Fruit fly (Drosophila melanogaster) whole organism, embryonic: Measurements from ENCODE around the gene NaPi-III.

Source experiments
- Ada2b ChIP-seq: fragments of 200-800 bp; sonication (Bioruptor generic); IDR thresholded peaks from 2 replicates; pipeline ENCODE4 v1.3.6; 2022; ENCODE audit warnings: missing biosample characterization, missing genetic modification characterization
- Blimp-1 ChIP-seq: fragments of 200-800 bp; sonication (Bioruptor generic); optimal IDR thresholded peaks from 3 replicates; lab custom pipeline; 2018; ENCODE audit warnings: missing biosample characterization, missing genetic modification characterization, mild to moderate bottlenecking, moderate library complexity, missing genetic modification reagents
- BtbVII ChIP-seq: fragments of 200-800 bp; sonication (Bioruptor generic); optimal IDR thresholded peaks from 3 replicates; lab custom pipeline; 2017; ENCODE audit warnings: missing biosample characterization, mild to moderate bottlenecking, missing genetic modification characterization
- Bteb2 ChIP-seq: fragments of 200-800 bp; sonication (Bioruptor generic); optimal IDR thresholded peaks from 2 replicates; lab custom pipeline; 2016; ENCODE audit warnings: missing biosample characterization, missing genetic modification characterization
- CG11093 ChIP-seq: fragments of 200-800 bp; sonication (Bioruptor generic); IDR thresholded peaks from 3 replicates; pipeline ENCODE4 v1.3.6; 2022; ENCODE audit warnings: missing biosample characterization, missing genetic modification characterization
- CG12071 ChIP-seq: fragments of 200-800 bp; sonication (Bioruptor generic); optimal IDR thresholded peaks from 3 replicates; lab custom pipeline; 2018; ENCODE audit warnings: missing biosample characterization, mild to moderate bottlenecking, missing genetic modification characterization
- CG12391 ChIP-seq: fragments of 200-800 bp; sonication (Bioruptor generic); optimal IDR thresholded peaks from 3 replicates; lab custom pipeline; 2018; ENCODE audit warnings: missing biosample characterization, mild to moderate bottlenecking, missing genetic modification characterization, moderate library complexity
- CG13287 ChIP-seq: fragments of 200-800 bp; sonication (Bioruptor generic); IDR thresholded peaks from 2 replicates; pipeline ENCODE4 v1.3.6; 2022; ENCODE audit warnings: missing biosample characterization, missing genetic modification characterization; ENCODE audit not compliant: partially characterized antibody
- CG2120 ChIP-seq: fragments of 200-800 bp; sonication (Bioruptor generic); optimal IDR thresholded peaks from 3 replicates; lab custom pipeline; 2016; ENCODE audit warnings: missing biosample characterization, missing genetic modification characterization
- CG31365 ChIP-seq: fragments of 200-800 bp; sonication (Bioruptor generic); optimal IDR thresholded peaks from 2 replicates; lab custom pipeline; 2018; ENCODE audit warnings: missing biosample characterization, mild to moderate bottlenecking, missing genetic modification characterization
- CG34422 ChIP-seq: fragments of 200-800 bp; sonication (Bioruptor generic); IDR thresholded peaks from 3 replicates; pipeline ENCODE4 v1.3.6; 2022; ENCODE audit warnings: missing biosample characterization, missing genetic modification characterization
- CG4707 ChIP-seq: fragments of 200-800 bp; sonication (Bioruptor generic); optimal IDR thresholded peaks from 2 replicates; lab custom pipeline; 2018; ENCODE audit warnings: missing biosample characterization, mild to moderate bottlenecking, missing genetic modification characterization, moderate library complexity
- CG7372 ChIP-seq: fragments of 200-800 bp; sonication (Bioruptor generic); IDR thresholded peaks from 2 replicates; pipeline ENCODE4 v1.3.6; 2022; ENCODE audit warnings: missing biosample characterization, missing genetic modification characterization
- CG8924 ChIP-seq: fragments of 200-800 bp; optimal IDR thresholded peaks from 3 replicates; lab custom pipeline; 2019; ENCODE audit warnings: missing biosample characterization, mild to moderate bottlenecking, missing genetic modification characterization, moderate library complexity
- CG9215 ChIP-seq: fragments of 200-800 bp; sonication (Bioruptor generic); IDR thresholded peaks from 2 replicates; pipeline ENCODE4 v1.3.6; 2022; ENCODE audit warnings: missing biosample characterization, missing genetic modification characterization
- CG9817 ChIP-seq: fragments of 200-800 bp; sonication (Bioruptor generic); optimal IDR thresholded peaks from 2 replicates; lab custom pipeline; 2018; ENCODE audit warnings: missing biosample characterization, mild to moderate bottlenecking, missing genetic modification characterization, moderate library complexity
- Camta ChIP-seq: fragments of 200-800 bp; sonication (Bioruptor generic); optimal IDR thresholded peaks from 2 replicates; lab custom pipeline; 2016; ENCODE audit warnings: missing biosample characterization, missing genetic modification characterization
- D19B ChIP-seq: fragments of 200-800 bp; sonication (Bioruptor generic); optimal IDR thresholded peaks from 2 replicates; lab custom pipeline; 2017; ENCODE audit warnings: missing biosample characterization, mild to moderate bottlenecking, missing genetic modification characterization
- Dref ChIP-seq: fragments of 200-800 bp; sonication (Bioruptor generic); IDR thresholded peaks from 2 replicates; pipeline ENCODE4 v1.3.6; 2022; ENCODE audit warnings: missing biosample characterization, missing genetic modification characterization
- Drgx ChIP-seq: fragments of 200-800 bp; sonication (Bioruptor generic); IDR thresholded peaks from 2 replicates; pipeline ENCODE4 v1.3.6; 2022; ENCODE audit warnings: missing biosample characterization, missing genetic modification characterization
- E2f1 ChIP-seq: fragments of 200-800 bp; sonication (Bioruptor generic); IDR thresholded peaks from 2 replicates; pipeline ENCODE4 v1.3.6; 2022; ENCODE audit warnings: missing biosample characterization, missing genetic modification characterization
- HLH3B ChIP-seq: fragments of 200-800 bp; sonication (Bioruptor generic); IDR thresholded peaks from 2 replicates; pipeline ENCODE4 v1.3.6; 2022; ENCODE audit warnings: missing biosample characterization, missing genetic modification characterization
- HLH54F ChIP-seq: fragments of 200-800 bp; sonication (Bioruptor generic); optimal IDR thresholded peaks from 3 replicates; lab custom pipeline; 2016; ENCODE audit warnings: missing biosample characterization, missing genetic modification characterization
- Med ChIP-seq: fragments of 200-800 bp; sonication (Bioruptor generic); peaks from one replicate; lab custom pipeline; 2016; ENCODE audit warnings: missing biosample characterization, missing genetic modification characterization, mild to moderate bottlenecking, inconsistent platforms, moderate library complexity
- Spps ChIP-seq: fragments of 200-800 bp; sonication (Bioruptor generic); optimal IDR thresholded peaks from 2 replicates; lab custom pipeline; 2018; ENCODE audit warnings: missing biosample characterization, mild to moderate bottlenecking, missing genetic modification characterization
- Xbp1 ChIP-seq: fragments of 200-800 bp; sonication (Bioruptor generic); optimal IDR thresholded peaks from 3 replicates; lab custom pipeline; 2016; ENCODE audit warnings: missing biosample characterization, mild to moderate bottlenecking, missing genetic modification characterization
- Xrp1 ChIP-seq: fragments of 200-800 bp; sonication (Bioruptor generic); IDR thresholded peaks from 2 replicates; pipeline ENCODE4 v1.3.6; 2022; ENCODE audit warnings: missing biosample characterization, missing genetic modification characterization
- abd-A ChIP-seq: fragments of 200-800 bp; sonication (Bioruptor generic); optimal IDR thresholded peaks from 3 replicates; lab custom pipeline; 2019; ENCODE audit warnings: missing biosample characterization, mild to moderate bottlenecking, missing genetic modification characterization, moderate library complexity
- ara ChIP-seq: fragments of 200-800 bp; sonication (Bioruptor generic); IDR thresholded peaks from 2 replicates; pipeline ENCODE4 v1.3.6; 2022; ENCODE audit warnings: missing biosample characterization, missing genetic modification characterization
- az2 ChIP-seq: fragments of 200-800 bp; sonication (Bioruptor generic); optimal IDR thresholded peaks from 3 replicates; lab custom pipeline; 2016; ENCODE audit warnings: missing biosample characterization, missing genetic modification characterization
- bsh ChIP-seq, 2 experiments: fragments of 200-800 bp; sonication (Bioruptor generic); optimal IDR thresholded peaks; 2 replicates each; lab custom pipeline; 2017 to 2018; ENCODE audit warnings: mild to moderate bottlenecking in 2 of 2, missing biosample characterization in 2 of 2, missing genetic modification characterization in 2 of 2, moderate library complexity in 1 of 2
- chn ChIP-seq: fragments of 200-800 bp; sonication (Bioruptor generic); optimal IDR thresholded peaks from 2 replicates; lab custom pipeline; 2016; ENCODE audit warnings: missing biosample characterization, missing genetic modification characterization
- dimm ChIP-seq: fragments of 200-800 bp; sonication (Bioruptor generic); IDR thresholded peaks from 2 replicates; pipeline ENCODE4 v1.3.6; 2022; ENCODE audit warnings: missing biosample characterization, missing genetic modification characterization
- dmrt11E ChIP-seq: fragments of 200-800 bp; sonication (Bioruptor generic); optimal IDR thresholded peaks from 3 replicates; lab custom pipeline; 2018; ENCODE audit warnings: missing biosample characterization, mild to moderate bottlenecking, missing genetic modification characterization, moderate library complexity
- dysf ChIP-seq: fragments of 200-800 bp; sonication (Bioruptor generic); IDR thresholded peaks from 3 replicates; pipeline ENCODE4 v1.3.6; 2022; ENCODE audit warnings: missing biosample characterization, missing genetic modification characterization
- gro ChIP-seq: fragments of 200-800 bp; sonication (Bioruptor generic); optimal IDR thresholded peaks from 2 replicates; lab custom pipeline; 2016; ENCODE audit warnings: missing biosample characterization, missing genetic modification characterization
- hkb ChIP-seq, 2 experiments: fragments of 200-800 bp in 1 of 2; fragments of >200 bp in 1 of 2; sonication (Bioruptor generic) in 1 of 2; IDR thresholded peaks in 1 of 2; optimal IDR thresholded peaks in 1 of 2; 2 replicates each; pipeline versions ENCODE4 v1.3.6 to Lab custom; 2017 to 2022; ENCODE audit warnings: missing biosample characterization in 1 of 2, missing genetic modification characterization in 1 of 2
- lmd ChIP-seq: fragments of 200-800 bp; sonication (Bioruptor generic); IDR thresholded peaks from 2 replicates; pipeline ENCODE4 v1.3.6; 2022; ENCODE audit warnings: missing biosample characterization, missing genetic modification characterization
- prd ChIP-seq, 3 experiments: fragments of >200 bp in 2 of 3; fragments of 200-800 bp in 1 of 3; sonication (Bioruptor generic) in 1 of 3; optimal IDR thresholded peaks in 2 of 3; IDR thresholded peaks in 1 of 3; 2 replicates in 2 of 3; 3 replicates in 1 of 3; pipeline versions ENCODE4 v1.3.6 to Lab custom; 2017 to 2022; ENCODE audit warnings: missing biosample characterization in 1 of 3, missing genetic modification characterization in 1 of 3
- pum ChIP-seq: fragments of 200-800 bp; sonication (Bioruptor generic); optimal IDR thresholded peaks from 2 replicates; lab custom pipeline; 2016; ENCODE audit warnings: missing biosample characterization, missing genetic modification characterization
- seq ChIP-seq: fragments of 200-800 bp; sonication (Bioruptor generic); IDR thresholded peaks from 2 replicates; pipeline ENCODE4 v1.3.6; 2022; ENCODE audit warnings: missing biosample characterization, missing genetic modification characterization
- vvl ChIP-seq: fragments of 200-800 bp; sonication (Bioruptor generic); IDR thresholded peaks from 2 replicates; pipeline ENCODE4 v1.3.6; 2022; ENCODE audit warnings: missing biosample characterization, missing genetic modification characterization
- zfh1 ChIP-seq: fragments of 200-800 bp; sonication (Bioruptor generic); IDR thresholded peaks from 3 replicates; pipeline ENCODE4 v1.3.6; 2022; ENCODE audit warnings: missing biosample characterization, missing genetic modification characterization

The NaPi-III gene

DNA sequence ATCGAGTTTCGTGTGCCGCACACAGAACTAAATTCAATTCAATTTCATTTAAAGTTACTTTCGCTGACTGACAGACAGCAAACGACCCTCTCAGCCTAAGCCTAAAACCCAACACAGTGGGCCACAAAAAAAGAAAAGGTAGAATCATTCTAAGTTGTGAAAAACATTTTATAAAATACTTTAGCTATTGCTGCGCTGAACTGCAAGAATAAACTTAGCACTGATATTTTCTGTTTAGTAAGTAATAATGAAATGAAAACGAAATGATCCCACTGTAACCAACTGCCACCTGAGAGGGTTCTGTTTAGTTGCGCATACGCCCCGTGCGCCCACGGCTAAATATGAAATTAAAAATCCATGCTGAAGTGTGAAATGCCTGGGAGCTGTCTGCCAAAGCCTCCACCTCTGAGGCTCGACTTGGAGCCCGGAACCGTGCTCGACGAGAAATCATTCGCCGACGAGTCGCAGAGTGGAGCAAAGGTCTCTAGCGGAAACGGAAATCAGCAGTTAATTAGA lies 50.0 kb downstream of the NaPi-III start, which contains the start of gene CG14142:
TSS of gene CG14142 (plus strand) at position 466 of the 516 bp plus-strand sequence.
- TF ChIP-seq BtbVII (GFP tag; lab: Kevin White, UChicago) (no peak), Ada2b (0 out of 2 replicates have a peak, but pooled peaks have one; percentile 15), CG7372 (GFP tag; lab: Robert Waterston, UW) (peak; percentile 35), Spps (tag; lab: Kevin White, UChicago) (no peak), CG9215 (GFP tag; lab: Robert Waterston, UW) (no peak), vvl (0 out of 2 replicates have a peak, but pooled peaks have one; percentile 16), Blimp-1 (GFP tag; lab: Kevin White, UChicago) (peak; percentile 39), HLH3B (GFP tag; lab: Robert Waterston, UW) (0 out of 2 replicates have a peak, but pooled peaks have one; percentile 6), CG4707 (GFP tag; lab: Kevin White, UChicago) (peak; percentile 16), dimm (GFP tag; lab: Robert Waterston, UW) (no peak), Camta (no peak), Med (peak; percentile 50), CG9817 (tag; lab: Kevin White, UChicago) (no peak), lmd (GFP tag; lab: Robert Waterston, UW) (peak; percentile 15; the same call in 1 of the 2 replicates), E2f1 (0 out of 2 replicates have a peak, but pooled peaks have one; percentile 12), CG11093 (GFP tag; lab: Robert Waterston, UW) (no peak), abd-A (no peak), dysf (GFP tag; lab: Robert Waterston, UW) (0 out of 3 replicates have a peak, but pooled peaks have one; percentile 12), gro (GFP tag; lab: Kevin White, UChicago) (no peak), CG8924 (tag; lab: Kevin White, UChicago) (no peak), pum (no peak), dmrt11E (tag; lab: Kevin White, UChicago) (peak; percentile 8), ara (GFP tag; lab: Robert Waterston, UW) (no peak), Dref (GFP tag; lab: Robert Waterston, UW) (no peak), bsh (GFP tag; optimal IDR thresholded peaks at IDR 0.05; lab: Kevin White, UChicago) (peak in 1 of 2 experiments; percentile 32), D19B (GFP tag; lab: Kevin White, UChicago) (no peak), Drgx (GFP tag; lab: Robert Waterston, UW) (peak; percentile 17; the same call in 1 of the 2 replicates), chn (GFP tag; lab: Kevin White, UChicago) (no peak), HLH54F (GFP tag; lab: Kevin White, UChicago) (no peak), CG31365 (tag; lab: Kevin White, UChicago) (no peak), CG34422 (GFP tag; lab: Robert Waterston, UW) (0 out of 3 replicates have a peak, but pooled peaks have one; percentile 35), Xrp1 (GFP tag; lab: Robert Waterston, UW) (0 out of 2 replicates have a peak, but pooled peaks have one; percentile 10), seq (GFP tag; lab: Robert Waterston, UW) (no peak), Bteb2 (GFP tag; lab: Kevin White, UChicago) (no peak), az2 (GFP tag; lab: Kevin White, UChicago) (no peak), CG12391 (tag; lab: Kevin White, UChicago) (peak; percentile 6), hkb (optimal IDR thresholded peaks at IDR 0.05; lab: Kevin White, UChicago) (no peak), hkb (GFP tag; IDR thresholded peaks at IDR 0.05; lab: Robert Waterston, UW) (0 out of 2 replicates have a peak, but pooled peaks have one; percentile 16), Xbp1 (GFP tag; lab: Kevin White, UChicago) (peak; percentile 2), CG12071 (GFP tag; lab: Kevin White, UChicago) (no peak), CG2120 (GFP tag; lab: Kevin White, UChicago) (peak; percentile 21), CG13287 (GFP tag; lab: Robert Waterston, UW) (no peak), zfh1 (GFP tag; lab: Robert Waterston, UW) (peak; percentile 58; the same call in 1 of the 3 replicates), prd (optimal IDR thresholded peaks at IDR 0.05; lab: Kevin White, UChicago) (no peak), prd (GFP tag; IDR thresholded peaks at IDR 0.05; lab: Robert Waterston, UW) (0 out of 3 replicates have a peak, but pooled peaks have one; percentile 32)
